Worm (Caenorhabditis elegans) whole organism, late embryonic: ENCODE data around the gene ZK1098.3.

Experiments used
- C08G9.2 ChIP-seq: sonication (generic microtip); optimal IDR thresholded peaks from 2 replicates; lab custom pipeline; 2016; ENCODE audit warnings: mild to moderate bottlenecking, missing genetic modification characterization, moderate library complexity, missing compliant biosample characterization
- K02D7.2 ChIP-seq: sonication (generic microtip); optimal IDR thresholded peaks from 2 replicates; lab custom pipeline; 2017; ENCODE audit warnings: mild to moderate bottlenecking, missing genetic modification characterization, missing compliant biosample characterization
- ahr-1 ChIP-seq: sonication (generic microtip); optimal IDR thresholded peaks from 2 replicates; lab custom pipeline; 2016; ENCODE audit warnings: missing genetic modification characterization, missing compliant biosample characterization
- ama-1 ChIP-seq: fragments of 150-350 bp; optimal IDR thresholded peaks from 2 replicates; lab custom pipeline; 2014
- ceh-14 ChIP-seq: sonication (generic microtip); optimal IDR thresholded peaks from 2 replicates; lab custom pipeline; 2016; ENCODE audit warnings: missing genotype, missing genetic modification characterization, missing compliant biosample characterization
- ceh-18 ChIP-seq: sonication (generic microtip); optimal IDR thresholded peaks from 2 replicates; lab custom pipeline; 2016; ENCODE audit warnings: missing genetic modification characterization, missing compliant biosample characterization
- ceh-2 ChIP-seq: sonication (generic microtip); optimal IDR thresholded peaks from 2 replicates; lab custom pipeline; 2016; ENCODE audit warnings: missing genotype, missing genetic modification characterization, missing compliant biosample characterization
- ceh-22 ChIP-seq: sonication (generic microtip); optimal IDR thresholded peaks from 2 replicates; lab custom pipeline; 2017; ENCODE audit warnings: missing biosample characterization, missing genetic modification characterization
- ceh-48 ChIP-seq: sonication (generic microtip); optimal IDR thresholded peaks from 2 replicates; lab custom pipeline; 2016; ENCODE audit warnings: missing genetic modification characterization, inconsistent platforms, missing compliant biosample characterization
- eyg-1 ChIP-seq: sonication (generic microtip); optimal IDR thresholded peaks from 2 replicates; lab custom pipeline; 2016; ENCODE audit warnings: missing genotype, missing genetic modification characterization, missing compliant biosample characterization
- fkh-10 ChIP-seq: fragments of 150-350 bp; optimal IDR thresholded peaks from 2 replicates; lab custom pipeline; 2014; ENCODE audit warnings: missing biosample characterization, missing genetic modification reagents, missing genetic modification characterization
- fkh-6 ChIP-seq: sonication (generic microtip); optimal IDR thresholded peaks from 2 replicates; lab custom pipeline; 2016; ENCODE audit warnings: missing genetic modification characterization, missing compliant biosample characterization
- hlh-15 ChIP-seq: sonication (generic microtip); optimal IDR thresholded peaks from 2 replicates; lab custom pipeline; 2016; ENCODE audit warnings: missing genetic modification characterization, missing compliant biosample characterization
- hlh-6 ChIP-seq: sonication (generic microtip); optimal IDR thresholded peaks from 2 replicates; lab custom pipeline; 2016; ENCODE audit warnings: missing genotype, missing genetic modification characterization, missing compliant biosample characterization
- lim-6 ChIP-seq: sonication (generic microtip); optimal IDR thresholded peaks from 2 replicates; lab custom pipeline; 2016; ENCODE audit warnings: missing genetic modification characterization, missing compliant biosample characterization
- nfya-1 ChIP-seq: sonication (generic microtip); optimal IDR thresholded peaks from 2 replicates; lab custom pipeline; 2017; ENCODE audit warnings: missing genetic modification characterization, mild to moderate bottlenecking, missing compliant biosample characterization, antibody characterized with exemption, moderate library complexity
- npax-4 ChIP-seq: sonication (generic microtip); optimal IDR thresholded peaks from 2 replicates; lab custom pipeline; 2016; ENCODE audit warnings: missing genetic modification characterization, missing compliant biosample characterization
- odd-2 ChIP-seq: sonication (generic microtip); optimal IDR thresholded peaks from 2 replicates; lab custom pipeline; 2017; ENCODE audit warnings: antibody characterized with exemption, mild to moderate bottlenecking, missing genetic modification characterization, missing compliant biosample characterization
- pat-9 ChIP-seq: fragments of 200-800 bp; sonication (Bioruptor generic); optimal IDR thresholded peaks from 2 replicates; lab custom pipeline; 2018; ENCODE audit warnings: mild to moderate bottlenecking, missing genetic modification characterization, moderate library complexity, missing compliant biosample characterization
- pax-1 ChIP-seq: fragments of 150-350 bp; optimal IDR thresholded peaks from 2 replicates; lab custom pipeline; 2014; ENCODE audit warnings: missing biosample characterization, missing genetic modification characterization
- pha-4 ChIP-seq: fragments of 150-350 bp; optimal IDR thresholded peaks from 2 replicates; lab custom pipeline; 2018; ENCODE audit warnings: missing biosample characterization, missing genetic modification reagents, missing genetic modification characterization
- pros-1 ChIP-seq: fragments of 150-350 bp; optimal IDR thresholded peaks from 2 replicates; lab custom pipeline; 2014; ENCODE audit warnings: missing biosample characterization, missing genetic modification reagents, missing genetic modification characterization
- ref-2 ChIP-seq: sonication (generic microtip); optimal IDR thresholded peaks from 2 replicates; lab custom pipeline; 2016; ENCODE audit warnings: missing genetic modification characterization, missing compliant biosample characterization
- sox-2 ChIP-seq: fragments of 200-800 bp; sonication (Bioruptor generic); IDR thresholded peaks from 2 replicates; pipeline ENCODE4 v1.3.6; 2022; ENCODE audit warnings: missing genetic modification reagents, missing genetic modification characterization, missing compliant biosample characterization
- syd-9 ChIP-seq: sonication (generic microtip); optimal IDR thresholded peaks from 2 replicates; lab custom pipeline; 2016; ENCODE audit warnings: mild to moderate bottlenecking, missing genetic modification characterization, moderate library complexity, missing compliant biosample characterization
- tbx-2 ChIP-seq: sonication (generic microtip); optimal IDR thresholded peaks from 2 replicates; lab custom pipeline; 2016; ENCODE audit warnings: missing genetic modification characterization, missing compliant biosample characterization
- unc-3 ChIP-seq, 2 experiments: fragments of 200-800 bp in 1 of 2; sonication (Bioruptor generic) in 1 of 2; sonication (generic microtip) in 1 of 2; conservative IDR thresholded peaks in 1 of 2; optimal IDR thresholded peaks in 1 of 2; 2 replicates each; pipeline versions ENCODE4 v1.3.6 to Lab custom; 2016 to 2022; ENCODE audit warnings: missing compliant biosample characterization in 2 of 2, missing genetic modification characterization in 2 of 2, missing genetic modification reagents in 1 of 2
- unc-42 ChIP-seq: sonication (generic microtip); optimal IDR thresholded peaks from 2 replicates; lab custom pipeline; 2016; ENCODE audit warnings: missing genotype, missing genetic modification characterization, missing compliant biosample characterization
- ztf-16 ChIP-seq: sonication (generic microtip); optimal IDR thresholded peaks from 2 replicates; lab custom pipeline; 2017; ENCODE audit warnings: missing genetic modification characterization, missing compliant biosample characterization

ZK1098.3 gene

ce11 chrIII:9544125-9544524 is 5.6 kb upstream of the ZK1098.3 start, which contains the start of gene ZK1098.9:
ZK1098.9 (plus strand) TSS chrIII:9544425.
- TF ChIP-seq pros-1 (tag; lab: Kevin White, UChicago) (no peak), ceh-2 (tag; lab: Kevin White, UChicago) (no peak)
- TF ChIP-seq, all 69 proteins: peak for 0

DNA sequence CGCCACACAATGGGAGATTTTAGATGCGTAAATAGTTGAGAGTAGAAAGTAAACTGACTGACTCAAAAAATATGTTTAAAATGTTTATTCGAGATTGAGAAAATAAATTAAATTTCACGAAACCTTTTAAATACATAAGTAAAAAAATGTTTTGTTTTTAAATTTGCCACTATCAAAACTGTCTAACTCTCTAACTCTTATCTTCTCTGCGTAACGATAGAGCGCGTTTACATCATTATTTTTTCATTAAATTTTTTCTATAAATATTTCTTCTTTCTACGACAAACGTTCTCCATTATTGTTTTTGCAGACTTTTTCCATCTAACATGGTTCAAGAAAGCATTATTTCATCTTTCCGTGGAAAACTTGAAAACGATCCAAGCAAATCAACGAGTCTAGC is 4.3 kb upstream of the ZK1098.3 start, which contains the start of gene eif-2Balpha:
Gene eif-2Balpha, plus strand, starts transcription at position 304 of the 400 bp plus-strand sequence.
- peak; percentile 25 for TF ChIP-seq unc-42
- no peak for TF ChIP-seq npax-4 (tag; lab: Kevin White, UChicago)

- no peak for TF ChIP-seq ceh-14 (tag; lab: Kevin White, UChicago)
- no peak for TF ChIP-seq eyg-1 (tag; lab: Kevin White, UChicago)
- no peak for TF ChIP-seq ztf-16
- TF ChIP-seq pax-1 (tag; lab: Kevin White, UChicago): no peak
- TF ChIP-seq ahr-1 (tag; lab: Kevin White, UChicago): no peak
These were observed 3.8 kb upstream of the ZK1098.3 start, which contains the start of gene mut-7 for ce11 chrIII:9542280-9542679. mut-7 (minus strand) TSS chrIII:9542380.

DNA sequence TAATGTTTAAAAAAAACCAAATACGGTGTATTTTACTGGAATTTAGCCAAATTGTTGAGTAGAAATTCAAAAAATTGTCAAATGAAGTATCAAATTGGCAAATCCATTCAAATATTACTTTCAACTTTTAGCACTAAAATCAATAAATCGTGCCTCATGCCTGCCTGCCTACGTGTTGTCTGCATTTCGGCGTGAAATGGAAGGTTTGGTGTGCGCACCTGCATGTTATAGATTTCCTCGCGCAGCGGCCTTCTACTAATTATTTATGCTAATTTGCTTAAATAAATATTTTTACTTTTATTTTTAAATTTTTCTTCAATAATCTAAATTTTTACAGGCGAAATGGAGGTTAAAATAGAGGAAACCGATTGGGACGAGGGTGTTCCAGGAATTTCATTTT is 9.7 kb downstream of the ZK1098.3 start, which contains the start of gene ZK1098.2:
Gene ZK1098.2, plus strand, starts transcription at position 336 of the 400 bp plus-strand sequence.
- TF ChIP-seq ceh-48 (tag; lab: Kevin White, UChicago) (peak; percentile 76), K02D7.2 (tag; lab: Kevin White, UChicago) (no peak)

DNA sequence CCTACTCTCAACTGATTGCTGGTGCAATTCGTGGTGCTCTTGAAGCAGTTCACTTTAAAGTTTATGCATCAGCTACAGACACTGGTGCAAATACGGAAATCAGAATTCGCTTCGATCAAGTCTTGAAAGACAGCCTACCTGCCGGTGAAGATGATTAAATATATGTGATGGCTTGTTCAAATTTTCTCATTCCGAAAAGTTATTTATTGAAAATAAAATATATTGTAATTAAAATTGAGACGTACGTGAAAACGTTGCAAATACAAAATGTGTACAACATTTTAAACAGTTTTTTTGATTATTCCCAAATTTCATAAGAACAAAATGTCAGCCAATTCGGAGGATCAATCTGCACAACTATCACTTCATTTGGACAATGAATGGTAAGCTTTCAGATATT is 11.7 kb downstream of the ZK1098.3 start, which contains the start of gene ZK1098.6:
Gene ZK1098.6, plus strand, starts transcription at position 301 of the 400 bp plus-strand sequence.
- no peak for TF ChIP-seq hlh-15
- no peak for TF ChIP-seq fkh-6 (tag; lab: Kevin White, UChicago)
- TF ChIP-seq ceh-48 (tag; lab: Kevin White, UChicago): no peak
- TF ChIP-seq hlh-6: no peak
- no peak for TF ChIP-seq odd-2 (tag; lab: Kevin White, UChicago)
- no peak for TF ChIP-seq pat-9 (tag; lab: Kevin White, UChicago)
- TF ChIP-seq ama-1 (lab: Kevin White, UChicago): no peak

DNA sequence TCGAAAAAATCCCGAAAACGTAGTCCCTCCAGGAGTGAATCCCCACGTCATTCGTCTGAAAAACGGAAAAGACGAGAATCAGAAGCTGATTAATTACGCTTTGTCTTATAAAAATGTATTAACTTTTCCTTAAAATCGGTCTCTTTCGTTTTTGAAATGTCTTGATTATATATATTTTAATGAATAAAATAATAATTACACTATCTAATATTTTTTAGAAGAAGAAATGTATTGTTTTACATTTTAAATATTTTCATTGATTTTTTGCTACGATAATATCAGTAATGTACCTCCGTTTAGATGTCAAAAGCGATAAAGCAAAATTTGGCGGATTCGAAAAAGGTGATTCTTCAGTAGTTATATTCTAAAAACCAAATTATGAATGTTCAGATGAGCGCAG is 13.3 kb downstream of the ZK1098.3 start, which contains the start of gene trpp-3:
Gene trpp-3, plus strand, starts transcription at position 301 of the 400 bp plus-strand sequence.
- TF ChIP-seq odd-2 (tag; lab: Kevin White, UChicago) (no peak), hlh-6 (no peak), unc-3 (GFP tag; conservative IDR thresholded peaks at IDR 0.05; lab: Robert Waterston, UW) (no peak), unc-3 (tag; optimal IDR thresholded peaks at IDR 0.05; lab: Kevin White, UChicago) (no peak), sox-2 (GFP tag; lab: Robert Waterston, UW) (no peak), ref-2 (tag; lab: Kevin White, UChicago) (no peak), ceh-48 (tag; lab: Kevin White, UChicago) (no peak), fkh-10 (GFP tag; lab: Kevin White, UChicago) (no peak), fkh-6 (tag; lab: Kevin White, UChicago) (no peak), ceh-22 (tag; lab: Kevin White, UChicago) (no peak), ztf-16 (no peak)

DNA sequence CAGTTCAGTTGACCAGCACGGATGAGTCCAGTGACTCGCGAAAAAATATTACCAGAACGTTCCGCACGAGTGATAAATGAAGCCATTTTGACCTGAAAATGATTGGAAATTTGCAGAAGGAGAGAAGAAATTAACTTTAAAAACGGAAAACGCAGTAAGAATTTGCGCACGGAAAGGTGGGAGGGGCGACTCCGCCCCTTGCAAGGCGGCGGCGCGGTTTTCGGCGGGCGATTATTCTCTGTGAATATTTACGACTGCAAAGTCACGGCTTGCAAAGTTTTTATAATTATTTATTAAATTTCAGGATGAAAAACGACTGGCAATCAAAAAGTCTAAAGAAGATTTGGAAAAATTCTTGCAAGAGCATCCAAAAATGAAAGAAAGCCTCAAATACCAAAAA is 14.9 kb downstream of the ZK1098.3 start, which contains the start of gene mrps-23:
Gene mrps-23, minus strand, starts transcription at position 92 of the 400 bp plus-strand sequence.
- TF ChIP-seq ceh-48 (tag; lab: Kevin White, UChicago): no peak
- peak; percentile 11 for TF ChIP-seq nfya-1 (tag; lab: Kevin White, UChicago)
- TF ChIP-seq lim-6: no peak
- TF ChIP-seq syd-9 (tag; lab: Kevin White, UChicago): no peak
- no peak for TF ChIP-seq tbx-2
- TF ChIP-seq unc-42: peak; percentile 6
- TF ChIP-seq C08G9.2 (tag; lab: Kevin White, UChicago): no peak
- no peak for TF ChIP-seq pha-4 (tag; lab: Kevin White, UChicago)
- TF ChIP-seq ceh-18: peak; percentile 16
